Worm (Caenorhabditis elegans) whole organism, early embryonic: ENCODE data around the gene T28H10.1.

Experiments
- B0310.2 ChIP-seq: sonication (generic microtip); optimal IDR thresholded peaks from 2 replicates; lab custom pipeline; 2016; ENCODE audit warnings: mild to moderate bottlenecking, missing genetic modification characterization, missing compliant biosample characterization
- F13C5.2 ChIP-seq: sonication (generic microtip); optimal IDR thresholded peaks from 2 replicates; lab custom pipeline; 2017; ENCODE audit warnings: mild to moderate bottlenecking, missing genetic modification characterization, inconsistent platforms, missing compliant biosample characterization
- aly-1 ChIP-seq: sonication (generic microtip); optimal IDR thresholded peaks from 2 replicates; lab custom pipeline; 2016; ENCODE audit warnings: missing genetic modification characterization, missing compliant biosample characterization
- ama-1 ChIP-seq: fragments of 150-350 bp; optimal IDR thresholded peaks from 2 replicates; lab custom pipeline; 2014
- ceh-13 ChIP-seq: fragments of 200-800 bp; sonication (Bioruptor generic); optimal IDR thresholded peaks from 2 replicates; lab custom pipeline; 2018; ENCODE audit warnings: mild to moderate bottlenecking, missing genetic modification characterization, missing compliant biosample characterization
- ceh-36 ChIP-seq: sonication (generic microtip); optimal IDR thresholded peaks from 2 replicates; lab custom pipeline; 2016; ENCODE audit warnings: missing genetic modification characterization, inconsistent platforms, missing compliant biosample characterization
- ets-7 ChIP-seq: sonication (generic microtip); optimal IDR thresholded peaks from 2 replicates; lab custom pipeline; 2016; ENCODE audit warnings: missing genotype, missing genetic modification characterization, missing compliant biosample characterization
- flt-1 ChIP-seq: fragments of 200-800 bp; sonication (Bioruptor generic); IDR thresholded peaks from 2 replicates; pipeline ENCODE4 v1.3.6; 2022; ENCODE audit warnings: missing genetic modification characterization, missing compliant biosample characterization
- hmbx-1 ChIP-seq: sonication (generic microtip); optimal IDR thresholded peaks from 2 replicates; lab custom pipeline; 2016; ENCODE audit warnings: mild to moderate bottlenecking, missing genetic modification characterization, missing compliant biosample characterization
- hmg-4 ChIP-seq: fragments of 200-800 bp; sonication (Bioruptor generic); optimal IDR thresholded peaks from 2 replicates; lab custom pipeline; 2018; ENCODE audit warnings: mild to moderate bottlenecking, missing genetic modification characterization, missing compliant biosample characterization
- hnd-1 ChIP-seq: sonication (generic microtip); optimal IDR thresholded peaks from 2 replicates; lab custom pipeline; 2016; ENCODE audit warnings: missing genetic modification characterization, missing compliant biosample characterization
- pes-1 ChIP-seq: fragments of 200-800 bp; sonication (Bioruptor generic); IDR thresholded peaks from 2 replicates; pipeline ENCODE4 v1.3.6; 2022; ENCODE audit warnings: missing genetic modification reagents, missing genetic modification characterization, missing compliant biosample characterization
- scrt-1 ChIP-seq: fragments of 200-800 bp; sonication (Bioruptor generic); IDR thresholded peaks from 2 replicates; pipeline ENCODE4 v1.3.6; 2022; ENCODE audit warnings: missing genetic modification characterization, missing compliant biosample characterization
- sea-1 ChIP-seq: fragments of 200-800 bp; sonication (Bioruptor generic); conservative IDR thresholded peaks from 2 replicates; pipeline ENCODE4 v1.3.6; 2022; ENCODE audit warnings: missing genetic modification characterization, missing compliant biosample characterization
- tbx-11 ChIP-seq: fragments of 200-800 bp; sonication (Bioruptor generic); IDR thresholded peaks from 2 replicates; pipeline ENCODE4 v1.3.6; 2022; ENCODE audit warnings: missing genetic modification characterization, missing compliant biosample characterization
- tbx-37 ChIP-seq: fragments of 200-800 bp; sonication (Bioruptor generic); conservative IDR thresholded peaks from 2 replicates; pipeline ENCODE4 v1.3.6; 2022; ENCODE audit warnings: missing genetic modification reagents, missing genetic modification characterization, missing compliant biosample characterization
- tra-4 ChIP-seq: sonication (generic microtip); optimal IDR thresholded peaks from 2 replicates; lab custom pipeline; 2017; ENCODE audit warnings: missing genetic modification characterization, missing compliant biosample characterization

T28H10.1 gene

ce11 chrV:12526124-12526523 is 22.5 kb downstream of the T28H10.1 start:
- TF ChIP-seq hnd-1 (tag; lab: Kevin White, UChicago) (no peak), tbx-37 (GFP tag; lab: Robert Waterston, UW) (no peak), pes-1 (no peak), ceh-36 (no peak), hmbx-1 (tag; lab: Kevin White, UChicago) (no peak), ceh-13 (no peak), ets-7 (tag; lab: Kevin White, UChicago) (no peak), aly-1 (tag; lab: Kevin White, UChicago) (no peak), F13C5.2 (tag; lab: Kevin White, UChicago) (no peak), sea-1 (GFP tag; lab: Robert Waterston, UW) (no peak), tra-4 (tag; lab: Kevin White, UChicago) (no peak), hmg-4 (GFP tag; lab: Kevin White, UChicago) (no peak), ama-1 (lab: Kevin White, UChicago) (no peak)

ce11 chrV:12526758-12527157 is 23.2 kb downstream of the T28H10.1 start, which contains the start of gene F45D3.1:
F45D3.1 (plus strand) TSS chrV:12527058.
- TF ChIP-seq tbx-11 (no peak), B0310.2 (no peak), tbx-37 (GFP tag; lab: Robert Waterston, UW) (no peak), hmg-4 (GFP tag; lab: Kevin White, UChicago) (no peak), aly-1 (tag; lab: Kevin White, UChicago) (no peak), ceh-36 (no peak), F13C5.2 (tag; lab: Kevin White, UChicago) (no peak), sea-1 (GFP tag; lab: Robert Waterston, UW) (no peak), ets-7 (tag; lab: Kevin White, UChicago) (no peak), tra-4 (tag; lab: Kevin White, UChicago) (no peak), scrt-1 (GFP tag; lab: Robert Waterston, UW) (no peak), pes-1 (no peak)

ce11 chrV:12528919-12529318 is 25.3 kb downstream of the T28H10.1 start:
- no peak for TF ChIP-seq ceh-36
- no peak for TF ChIP-seq tbx-37 (GFP tag; lab: Robert Waterston, UW)
- no peak for TF ChIP-seq tbx-11
- no peak for TF ChIP-seq sea-1 (GFP tag; lab: Robert Waterston, UW)
- TF ChIP-seq ceh-13: no peak
- TF ChIP-seq B0310.2: no peak
- no peak for TF ChIP-seq hmg-4 (GFP tag; lab: Kevin White, UChicago)
- no peak for TF ChIP-seq hmbx-1 (tag; lab: Kevin White, UChicago)
- no peak for TF ChIP-seq ama-1 (lab: Kevin White, UChicago)

- TF ChIP-seq flt-1 (GFP tag; lab: Robert Waterston, UW): no peak
- TF ChIP-seq hmg-4 (GFP tag; lab: Kevin White, UChicago): no peak
- no peak for TF ChIP-seq B0310.2
- no peak for TF ChIP-seq scrt-1 (GFP tag; lab: Robert Waterston, UW)
- TF ChIP-seq ama-1 (lab: Kevin White, UChicago): no peak
- TF ChIP-seq F13C5.2 (tag; lab: Kevin White, UChicago): no peak
- TF ChIP-seq ceh-36: no peak
- TF ChIP-seq hmbx-1 (tag; lab: Kevin White, UChicago): no peak
- TF ChIP-seq tra-4 (tag; lab: Kevin White, UChicago): no peak
- no peak for TF ChIP-seq pes-1
These were observed 26.5 kb downstream of the T28H10.1 start for ce11 chrV:12530129-12530528.

ce11 chrV:12531084-12531483 is 27.5 kb downstream of the T28H10.1 start:
- TF ChIP-seq ama-1 (lab: Kevin White, UChicago): no peak
- TF ChIP-seq tra-4 (tag; lab: Kevin White, UChicago): no peak
- no peak for TF ChIP-seq flt-1 (GFP tag; lab: Robert Waterston, UW)
- TF ChIP-seq tbx-11: no peak
- TF ChIP-seq aly-1 (tag; lab: Kevin White, UChicago): no peak
- no peak for TF ChIP-seq B0310.2
- no peak for TF ChIP-seq ets-7 (tag; lab: Kevin White, UChicago)
- TF ChIP-seq sea-1 (GFP tag; lab: Robert Waterston, UW): no peak
- no peak for TF ChIP-seq hmg-4 (GFP tag; lab: Kevin White, UChicago)
- no peak for TF ChIP-seq ceh-36
- TF ChIP-seq scrt-1 (GFP tag; lab: Robert Waterston, UW): no peak
- no peak for TF ChIP-seq ceh-13

- TF ChIP-seq sea-1 (GFP tag; lab: Robert Waterston, UW): no peak
- no peak for TF ChIP-seq tbx-11
- no peak for TF ChIP-seq tra-4 (tag; lab: Kevin White, UChicago)
- no peak for TF ChIP-seq pes-1
- TF ChIP-seq tbx-37 (GFP tag; lab: Robert Waterston, UW): no peak
- TF ChIP-seq hnd-1 (tag; lab: Kevin White, UChicago): no peak
These were observed 28.8 kb downstream of the T28H10.1 start for ce11 chrV:12532369-12532768.

ce11 chrV:12533635-12534150 is 30.1 kb downstream of the T28H10.1 start:
- TF ChIP-seq B0310.2: no peak

- TF ChIP-seq aly-1 (tag; lab: Kevin White, UChicago) (no peak), tra-4 (tag; lab: Kevin White, UChicago) (no peak)
These were observed 31.3 kb downstream of the T28H10.1 start for ce11 chrV:12534941-12535340.
